Fruit fly (Drosophila melanogaster) whole organism, wandering third instar larva: ENCODE measurements around the gene CG33947.

Experiments used
- Abd-B ChIP-seq: fragments of >200 bp; optimal IDR thresholded peaks from 2 replicates; lab custom pipeline; 2017; ENCODE audit warnings: missing biosample characterization, missing genetic modification characterization
- CG32264 ChIP-seq: fragments of 200-800 bp; sonication (Bioruptor generic); optimal IDR thresholded peaks from 2 replicates; lab custom pipeline; 2016; ENCODE audit warnings: missing biosample characterization, missing genetic modification characterization
- CG9705 ChIP-seq: fragments of 200-800 bp; sonication (Bioruptor generic); optimal IDR thresholded peaks from 2 replicates; lab custom pipeline; 2018; ENCODE audit warnings: missing biosample characterization, mild to moderate bottlenecking, missing genetic modification characterization
- CrebA ChIP-seq: fragments of 200-800 bp; sonication (Bioruptor generic); optimal IDR thresholded peaks from 2 replicates; lab custom pipeline; 2016; ENCODE audit warnings: missing biosample characterization, mild to moderate bottlenecking, missing genetic modification characterization, borderline replicate concordance
- Dfd ChIP-seq: fragments of >200 bp; optimal IDR thresholded peaks from 2 replicates; lab custom pipeline; 2017; ENCODE audit warnings: missing biosample characterization, missing genetic modification characterization
- Dif ChIP-seq: fragments of 200-275, 200-300 bp; sonication (Bioruptor generic); optimal IDR thresholded peaks from 2 replicates; lab custom pipeline; 2018; ENCODE audit warnings: missing biosample characterization, missing genetic modification characterization; ENCODE audit not compliant: partially characterized antibody
- GATAd ChIP-seq: sonication (Bioruptor generic); optimal IDR thresholded peaks from 2 replicates; lab custom pipeline; 2016; ENCODE audit warnings: missing biosample characterization, missing genetic modification characterization
- HLH106 ChIP-seq: fragments of 200-800 bp; optimal IDR thresholded peaks from 3 replicates; lab custom pipeline; 2019; ENCODE audit warnings: missing biosample characterization, mild to moderate bottlenecking, missing genetic modification characterization, moderate library complexity
- Hnf4 ChIP-seq: fragments of 200-800 bp; sonication (Bioruptor generic); optimal IDR thresholded peaks from 2 replicates; lab custom pipeline; 2016; ENCODE audit warnings: missing biosample characterization, mild to moderate bottlenecking, missing genetic modification characterization
- Hr78 ChIP-seq: fragments of >200 bp; optimal IDR thresholded peaks from 2 replicates; lab custom pipeline; 2017; ENCODE audit warnings: missing biosample characterization, missing genetic modification characterization
- Hr83 ChIP-seq: fragments of 200-300 bp; sonication (Bioruptor generic); optimal IDR thresholded peaks from 2 replicates; lab custom pipeline; 2016; ENCODE audit warnings: missing biosample characterization, mild to moderate bottlenecking, missing genetic modification characterization, moderate library complexity; ENCODE audit not compliant: poor library complexity, severe bottlenecking
- Jra ChIP-seq: sonication (Bioruptor generic); optimal IDR thresholded peaks from 2 replicates; lab custom pipeline; 2016; ENCODE audit warnings: missing biosample characterization, missing genetic modification characterization
- Mio ChIP-seq: sonication (Bioruptor generic); optimal IDR thresholded peaks from 2 replicates; lab custom pipeline; 2016; ENCODE audit warnings: missing biosample characterization, missing genetic modification characterization
- Myc ChIP-seq: fragments of >200 bp; optimal IDR thresholded peaks from 2 replicates; lab custom pipeline; 2017
- N ChIP-seq: fragments of >200 bp; optimal IDR thresholded peaks from 2 replicates; lab custom pipeline; 2018; ENCODE audit warnings: missing biosample characterization, missing external identifiers, missing genetic modification characterization
- OdsH ChIP-seq: fragments of 200-800 bp; sonication (Bioruptor generic); optimal IDR thresholded peaks from 2 replicates; lab custom pipeline; 2016; ENCODE audit warnings: missing biosample characterization, mild to moderate bottlenecking, missing genetic modification characterization
- Rel ChIP-seq, 2 experiments: fragments of 200-800 bp; sonication (Bioruptor generic) in 1 of 2; optimal IDR thresholded peaks; 2 replicates in 1 of 2; 3 replicates in 1 of 2; lab custom pipeline; 2016 to 2019; ENCODE audit warnings: mild to moderate bottlenecking in 2 of 2, missing biosample characterization in 2 of 2, missing genetic modification characterization in 2 of 2, moderate library complexity in 1 of 2
- Sp1 ChIP-seq: fragments of 200-800 bp; sonication (Bioruptor generic); optimal IDR thresholded peaks from 3 replicates; lab custom pipeline; 2019; ENCODE audit warnings: missing biosample characterization, mild to moderate bottlenecking, missing genetic modification characterization, moderate library complexity
- Vsx2 ChIP-seq: fragments of 200-300, 225-300 bp; sonication (Bioruptor generic); optimal IDR thresholded peaks from 2 replicates; lab custom pipeline; 2018; ENCODE audit warnings: missing biosample characterization, missing genetic modification characterization; ENCODE audit not compliant: partially characterized antibody
- br ChIP-seq: fragments of 200-800 bp; sonication (Bioruptor generic); optimal IDR thresholded peaks from 2 replicates; lab custom pipeline; 2016; ENCODE audit warnings: missing biosample characterization, missing genetic modification characterization
- dmrt93B ChIP-seq: fragments of 200-800 bp; sonication (Bioruptor generic); optimal IDR thresholded peaks from 2 replicates; lab custom pipeline; 2018; ENCODE audit warnings: missing biosample characterization, mild to moderate bottlenecking, missing genetic modification characterization
- dsf ChIP-seq: sonication (Bioruptor generic); optimal IDR thresholded peaks from 2 replicates; lab custom pipeline; 2016; ENCODE audit warnings: missing biosample characterization, missing genetic modification characterization, borderline replicate concordance
- ey ChIP-seq: fragments of 200-800 bp; sonication (Bioruptor generic); optimal IDR thresholded peaks from 2 replicates; lab custom pipeline; 2016; ENCODE audit warnings: missing biosample characterization, missing genetic modification characterization
- foxo ChIP-seq, 2 experiments: fragments of 200-800 bp; sonication (Bioruptor generic); optimal IDR thresholded peaks; 2 replicates in 1 of 2; 3 replicates in 1 of 2; lab custom pipeline; 2016 to 2017; ENCODE audit warnings: missing biosample characterization in 2 of 2, missing genetic modification characterization in 2 of 2
- fru ChIP-seq: fragments of 200-800 bp; sonication (Bioruptor generic); optimal IDR thresholded peaks from 3 replicates; lab custom pipeline; 2016; ENCODE audit warnings: missing biosample characterization, mild to moderate bottlenecking, missing genetic modification characterization
- h ChIP-seq: fragments of 200-800 bp; sonication (Bioruptor generic); optimal IDR thresholded peaks from 3 replicates; lab custom pipeline; 2016; ENCODE audit warnings: missing biosample characterization, mild to moderate bottlenecking, missing genetic modification characterization
- jim ChIP-seq: fragments of 175-275, 200-325 bp; sonication (Bioruptor generic); optimal IDR thresholded peaks from 2 replicates; lab custom pipeline; 2016; ENCODE audit warnings: missing biosample characterization, mild to moderate bottlenecking, missing genetic modification characterization
- lola ChIP-seq: fragments of >200 bp; optimal IDR thresholded peaks from 2 replicates; lab custom pipeline; 2017; ENCODE audit warnings: missing biosample characterization, missing genetic modification characterization
- pan ChIP-seq: fragments of >200 bp; optimal IDR thresholded peaks from 2 replicates; lab custom pipeline; 2017
- psq ChIP-seq: fragments of 200-800 bp; sonication (Bioruptor generic); optimal IDR thresholded peaks from 3 replicates; lab custom pipeline; 2017; ENCODE audit warnings: missing biosample characterization, mild to moderate bottlenecking, missing genetic modification characterization, moderate library complexity
- rgr ChIP-seq: fragments of 200-800 bp; sonication (Bioruptor generic); optimal IDR thresholded peaks from 3 replicates; lab custom pipeline; 2016; ENCODE audit warnings: missing biosample characterization, mild to moderate bottlenecking, missing genetic modification characterization
- sage ChIP-seq: fragments of 200-800 bp; sonication (Bioruptor generic); optimal IDR thresholded peaks from 2 replicates; lab custom pipeline; 2016; ENCODE audit warnings: missing biosample characterization, mild to moderate bottlenecking, missing genetic modification characterization
- sv ChIP-seq: fragments of 200-800 bp; sonication (Bioruptor generic); optimal IDR thresholded peaks from 3 replicates; lab custom pipeline; 2016; ENCODE audit warnings: missing biosample characterization, missing genetic modification characterization
- tai ChIP-seq: sonication (Bioruptor generic); optimal IDR thresholded peaks from 2 replicates; lab custom pipeline; 2016; ENCODE audit warnings: missing biosample characterization, missing genetic modification characterization
- usp ChIP-seq: fragments of >200 bp; optimal IDR thresholded peaks from 2 replicates; lab custom pipeline; 2017; ENCODE audit warnings: missing biosample characterization, missing genetic modification characterization
- woc ChIP-seq: sonication (Bioruptor generic); optimal IDR thresholded peaks from 2 replicates; lab custom pipeline; 2016; ENCODE audit warnings: missing biosample characterization, mild to moderate bottlenecking, missing genetic modification characterization

CG33947 gene

dm6 chr3L:11062441-11062840 is 33.9 kb upstream of the CG33947 start, which contains the start of gene CG32069:
CG32069 (minus strand) TSS chr3L:11062614.
- TF ChIP-seq Hr78 (GFP tag; lab: Kevin White, UChicago) (no peak), Dif (GFP tag; lab: Kevin White, UChicago) (no peak), Vsx2 (GFP tag; lab: Kevin White, UChicago) (no peak), CrebA (GFP tag; lab: Kevin White, UChicago) (no peak), HLH106 (tag; lab: Kevin White, UChicago) (no peak), lola (no peak), Jra (GFP tag; lab: Kevin White, UChicago) (no peak), GATAd (GFP tag; lab: Kevin White, UChicago) (no peak), Rel (GFP tag; optimal IDR thresholded peaks at IDR 0.05; lab: Kevin White, UChicago) (no peak), Rel (tag; optimal IDR thresholded peaks at IDR 0.05; lab: Kevin White, UChicago) (no peak), jim (GFP tag; lab: Kevin White, UChicago) (no peak), ey (GFP tag; lab: Kevin White, UChicago) (no peak), h (GFP tag; lab: Kevin White, UChicago) (no peak)

dm6 chr3L:11064689-11065088 is 31.6 kb upstream of the CG33947 start, which contains the start of the genes CG32075, CG45101 and SuUR:
CG32075 (minus strand) TSS chr3L:11064941.
CG45101 (plus strand) TSS chr3L:11064991.
SuUR (plus strand) TSS chr3L:11064991.
- TF ChIP-seq woc (GFP tag; lab: Kevin White, UChicago) = peak; percentile 94
- TF ChIP-seq Hr83 (GFP tag; lab: Kevin White, UChicago) = peak; percentile 65
- TF ChIP-seq GATAd (GFP tag; lab: Kevin White, UChicago) = peak; percentile 74
- TF ChIP-seq pan (lab: Kevin White, UChicago) = no peak
- peak; percentile 41 for TF ChIP-seq CG32264 (GFP tag; lab: Kevin White, UChicago)
- TF ChIP-seq Mio (GFP tag; lab: Kevin White, UChicago) = no peak
- TF ChIP-seq Dfd (GFP tag; lab: Kevin White, UChicago) = no peak
- no peak for TF ChIP-seq Abd-B (GFP tag; lab: Kevin White, UChicago)
- peak; percentile 88 for TF ChIP-seq Jra (GFP tag; lab: Kevin White, UChicago)
- peak; percentile 93 for TF ChIP-seq Hnf4
- TF ChIP-seq dmrt93B (GFP tag; lab: Kevin White, UChicago) = no peak
- TF ChIP-seq CG9705 (GFP tag; lab: Kevin White, UChicago) = peak; percentile 85
- TF ChIP-seq ey (GFP tag; lab: Kevin White, UChicago) = peak; percentile 90
- TF ChIP-seq OdsH (GFP tag; lab: Kevin White, UChicago) = peak; percentile 87
- peak; percentile 92 for TF ChIP-seq h (GFP tag; lab: Kevin White, UChicago)
- no peak for TF ChIP-seq Rel (GFP tag; optimal IDR thresholded peaks at IDR 0.05; lab: Kevin White, UChicago)
- TF ChIP-seq Rel (tag; optimal IDR thresholded peaks at IDR 0.05; lab: Kevin White, UChicago) = peak; percentile 46
- TF ChIP-seq dsf = peak; percentile 87
- TF ChIP-seq lola = no peak
- no peak for TF ChIP-seq sage (GFP tag; lab: Kevin White, UChicago)
- TF ChIP-seq foxo (GFP tag; optimal IDR thresholded peaks at IDR 0.05; lab: Kevin White, UChicago) = peak; percentile 43 to 90
- no peak for TF ChIP-seq jim (GFP tag; lab: Kevin White, UChicago)
- TF ChIP-seq usp (GFP tag; lab: Kevin White, UChicago) = no peak
- peak; percentile 78 for TF ChIP-seq Sp1 (GFP tag; lab: Kevin White, UChicago)
- TF ChIP-seq rgr (GFP tag; lab: Kevin White, UChicago) = peak; percentile 92
- peak; percentile 85 for TF ChIP-seq br (GFP tag; lab: Kevin White, UChicago)
- TF ChIP-seq sv (GFP tag; lab: Kevin White, UChicago) = peak; percentile 90
- peak; percentile 85 for TF ChIP-seq fru (GFP tag; lab: Kevin White, UChicago)
- peak; percentile 89 for TF ChIP-seq HLH106 (tag; lab: Kevin White, UChicago)
- TF ChIP-seq psq = peak; percentile 80
- no peak for TF ChIP-seq tai (GFP tag; lab: Kevin White, UChicago)
- no peak for TF ChIP-seq N (GFP tag; lab: Kevin White, UChicago)
- no peak for TF ChIP-seq CrebA (GFP tag; lab: Kevin White, UChicago)
- no peak for TF ChIP-seq Vsx2 (GFP tag; lab: Kevin White, UChicago)
- TF ChIP-seq Myc = peak; percentile 98
- no peak for TF ChIP-seq Hr78 (GFP tag; lab: Kevin White, UChicago)
